Worm (Caenorhabditis elegans): ENCODE results near the gene srr-2.

ce11 chrV:19211795-19212194, 5.2 kb downstream of the srr-2 start, which contains the start of gene nhr-79:
- no peak for TF ChIP-seq snpc-4 (tag; optimal IDR thresholded peaks at IDR 0.05)
- no peak for TF ChIP-seq lin-13 (GFP tag; optimal IDR thresholded peaks at IDR 0.05)
- TF ChIP-seq nhr-77 (tag; optimal IDR thresholded peaks at IDR 0.05): no peak
- no peak for TF ChIP-seq egl-27 (tag; optimal IDR thresholded peaks at IDR 0.05)
